Fruit fly (Drosophila melanogaster): ENCODE results near the gene CG15432.

Gene CG15432

DNA sequence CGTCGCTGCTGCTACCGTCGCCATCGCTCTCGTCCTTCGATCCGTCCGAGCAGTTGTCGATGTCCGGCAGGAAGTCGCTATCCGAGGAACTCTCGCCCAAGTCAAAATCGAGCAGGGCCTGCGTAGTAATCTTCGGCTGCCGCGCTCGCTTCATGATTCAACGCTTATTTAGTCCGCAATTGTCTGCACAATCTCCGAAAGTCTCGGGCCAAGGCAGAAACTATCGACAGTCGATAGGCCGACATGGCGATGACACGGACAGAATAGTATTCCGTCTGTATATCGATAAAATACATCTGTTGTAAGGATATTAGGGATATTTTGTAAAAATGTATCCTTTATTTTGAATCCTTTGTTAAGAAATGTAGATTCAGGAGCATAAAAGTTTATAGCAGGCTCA, 10.7 kb downstream of the CG15432 start, which contains the start of gene CG15439 (continued):
- TF ChIP-seq lab (GFP tag; optimal IDR thresholded peaks at IDR 0.05) = no peak
- no peak for TF ChIP-seq ara (GFP tag; IDR thresholded peaks at IDR 0.05)
- no peak for TF ChIP-seq CG3281 (GFP tag; optimal IDR thresholded peaks at IDR 0.05)
- no peak for TF ChIP-seq Gsc (GFP tag; IDR thresholded peaks at IDR 0.05)
- TF ChIP-seq Sox102F (GFP tag; optimal IDR thresholded peaks at IDR 0.05) = no peak
- no peak for TF ChIP-seq ftz-f1 (GFP tag; optimal IDR thresholded peaks at IDR 0.05)
- TF ChIP-seq pum (GFP tag; optimal IDR thresholded peaks at IDR 0.05) = no peak
- TF ChIP-seq Xbp1 (GFP tag; optimal IDR thresholded peaks at IDR 0.05) = no peak
- TF ChIP-seq seq (GFP tag; IDR thresholded peaks at IDR 0.05) = no peak
- no peak for TF ChIP-seq CG8765 (GFP tag; IDR thresholded peaks at IDR 0.05)
- TF ChIP-seq oc (tag; optimal IDR thresholded peaks at IDR 0.05) = no peak
- TF ChIP-seq CG7271 (tag; optimal IDR thresholded peaks at IDR 0.05) = no peak
- TF ChIP-seq nerfin-1 (tag; optimal IDR thresholded peaks at IDR 0.05) = no peak
- peak in 1 of 2 experiments; percentile 43 for TF ChIP-seq crp (GFP tag; optimal IDR thresholded peaks at IDR 0.05)
- TF ChIP-seq CG6654 (GFP tag; optimal IDR thresholded peaks at IDR 0.05) = no peak
- TF ChIP-seq Dp (GFP tag; optimal IDR thresholded peaks at IDR 0.05) = no peak
- TF ChIP-seq CG18011 (GFP tag; optimal IDR thresholded peaks at IDR 0.05) = no peak
- peak; percentile 32 for TF ChIP-seq CG1603 (tag; optimal IDR thresholded peaks at IDR 0.05)
- peak; percentile 55; the same call in 2 of the 3 replicates for TF ChIP-seq CG7963 (GFP tag; IDR thresholded peaks at IDR 0.05; ENCODE audit: partially characterized antibody)
- peak; percentile 39 for TF ChIP-seq pzg (GFP tag; optimal IDR thresholded peaks at IDR 0.05)
- no peak for TF ChIP-seq CG17359 (tag; optimal IDR thresholded peaks at IDR 0.05)
- TF ChIP-seq HLH4C (GFP tag; IDR thresholded peaks at IDR 0.05; ENCODE audit: partially characterized antibody) = peak; percentile 86
- TF ChIP-seq ci (GFP tag; IDR thresholded peaks at IDR 0.05) = no peak
- no peak for TF ChIP-seq yki (optimal IDR thresholded peaks at IDR 0.05)
- TF ChIP-seq Nf-YA (GFP tag; IDR thresholded peaks at IDR 0.05) = no peak
- TF ChIP-seq z (GFP tag; IDR thresholded peaks at IDR 0.05) = no peak
- TF ChIP-seq unc-4 (GFP tag; IDR thresholded peaks at IDR 0.05; ENCODE audit: partially characterized antibody) = peak; percentile 77
- TF ChIP-seq B-H1 (GFP tag; IDR thresholded peaks at IDR 0.05) = no peak
- no peak for TF ChIP-seq pita (GFP tag; optimal IDR thresholded peaks at IDR 0.05)
- TF ChIP-seq Neu2 (GFP tag; optimal IDR thresholded peaks at IDR 0.05; ENCODE audit: borderline replicate concordance) = no peak
- peak; percentile 62; the same call in 1 of the 2 replicates for TF ChIP-seq hbn (GFP tag; IDR thresholded peaks at IDR 0.05; ENCODE audit: partially characterized antibody)
- no peak for TF ChIP-seq lbe (GFP tag; optimal IDR thresholded peaks at IDR 0.05)
- no peak for TF ChIP-seq hth (optimal IDR thresholded peaks at IDR 0.05)
- no peak for TF ChIP-seq sob (GFP tag; IDR thresholded peaks at IDR 0.05)
- TF ChIP-seq phol (tag; optimal IDR thresholded peaks at IDR 0.05) = peak; percentile 17
- no peak for TF ChIP-seq CG1832 (GFP tag; optimal IDR thresholded peaks at IDR 0.05)
- no peak for TF ChIP-seq Mrtf (GFP tag; IDR thresholded peaks at IDR 0.05)
- peak; percentile 22 for TF ChIP-seq YL-1 (GFP tag; optimal IDR thresholded peaks at IDR 0.05)
- no peak for TF ChIP-seq Awh (GFP tag; IDR thresholded peaks at IDR 0.05)
- TF ChIP-seq Meics (GFP tag; optimal IDR thresholded peaks at IDR 0.05) = no peak
- TF ChIP-seq Ets65A (GFP tag) = no peak
- no peak for TF ChIP-seq MTF-1 (GFP tag; optimal IDR thresholded peaks at IDR 0.05; ENCODE audit: borderline replicate concordance)
- no peak for TF ChIP-seq org-1 (GFP tag; optimal IDR thresholded peaks at IDR 0.05)
- TF ChIP-seq CG13894 (tag; optimal IDR thresholded peaks at IDR 0.05) = no peak
- TF ChIP-seq ken (GFP tag; IDR thresholded peaks at IDR 0.05) = no peak
- no peak for TF ChIP-seq Chrac-16 (GFP tag; optimal IDR thresholded peaks at IDR 0.05)
- TF ChIP-seq CG4820 (GFP tag; optimal IDR thresholded peaks at IDR 0.05) = no peak
- no peak for TF ChIP-seq CG4404 (GFP tag; IDR thresholded peaks at IDR 0.05)
- no peak for TF ChIP-seq ab (GFP tag; optimal IDR thresholded peaks at IDR 0.05)
- no peak for TF ChIP-seq pros (GFP tag; optimal IDR thresholded peaks at IDR 0.05)
- TF ChIP-seq CG7928 (GFP tag; optimal IDR thresholded peaks at IDR 0.05) = no peak
